Worm (Caenorhabditis elegans): ENCODE results near the gene rhi-1.

Gene rhi-1

ce11 chrX:4548929-4549328, 40.6 kb downstream of the rhi-1 start:
- TF ChIP-seq nhr-43 (tag; optimal IDR thresholded peaks at IDR 0.05; ENCODE audit: poor library complexity, severe bottlenecking) (no peak), elt-2 (tag; optimal IDR thresholded peaks at IDR 0.05) (no peak), ceh-16 (tag; optimal IDR thresholded peaks at IDR 0.05) (no peak), daf-12 (tag; optimal IDR thresholded peaks at IDR 0.05) (no peak), nhr-12 (tag; optimal IDR thresholded peaks at IDR 0.05) (no peak), unc-62 (GFP tag; optimal IDR thresholded peaks at IDR 0.05) (no peak), fkh-10 (GFP tag; optimal IDR thresholded peaks at IDR 0.05) (no peak), hmg-11 (tag; optimal IDR thresholded peaks at IDR 0.05) (no peak), sea-2 (GFP tag; optimal IDR thresholded peaks at IDR 0.05) (no peak), eor-1 (tag; optimal IDR thresholded peaks at IDR 0.05) (no peak), ceh-9 (tag; optimal IDR thresholded peaks at IDR 0.05) (no peak), aly-2 (tag; optimal IDR thresholded peaks at IDR 0.05) (no peak), mml-1 (tag; optimal IDR thresholded peaks at IDR 0.05) (no peak), ztf-11 (tag; optimal IDR thresholded peaks at IDR 0.05) (no peak), snpc-4 (tag; optimal IDR thresholded peaks at IDR 0.05) (no peak), ztf-4 (tag; optimal IDR thresholded peaks at IDR 0.05) (no peak), elt-3 (tag; optimal IDR thresholded peaks at IDR 0.05) (no peak), skn-1 (tag; optimal IDR thresholded peaks at IDR 0.05) (no peak), nhr-77 (tag; optimal IDR thresholded peaks at IDR 0.05) (no peak)

ce11 chrX:4549853-4550596, 41.7 kb downstream of the rhi-1 start, which contains the start of gene C07A12.18:
TSS of gene C07A12.18 (minus strand) at chrX:4549903.
- TF ChIP-seq skn-1 (tag; optimal IDR thresholded peaks at IDR 0.05) (no peak), elt-1 (tag; optimal IDR thresholded peaks at IDR 0.05) (peak; percentile 14)

ce11 chrX:4550987-4551386, 42.7 kb downstream of the rhi-1 start:
- TF ChIP-seq ceh-28 (tag; optimal IDR thresholded peaks at IDR 0.05) (no peak), nhr-23 (tag; optimal IDR thresholded peaks at IDR 0.05) (peak; percentile 70), nhr-25 (tag; optimal IDR thresholded peaks at IDR 0.05) (peak; percentile 59), unc-39 (tag; optimal IDR thresholded peaks at IDR 0.05) (no peak), egl-5 (tag; optimal IDR thresholded peaks at IDR 0.05) (no peak), fkh-10 (GFP tag; optimal IDR thresholded peaks at IDR 0.05) (no peak), lin-39 (tag; optimal IDR thresholded peaks at IDR 0.05) (no peak)

ce11 chrX:4553033-4553432, 44.7 kb downstream of the rhi-1 start:
- TF ChIP-seq elt-1 (tag; optimal IDR thresholded peaks at IDR 0.05): peak; percentile 13
- no peak for TF ChIP-seq nhr-23 (tag; optimal IDR thresholded peaks at IDR 0.05)

- TF ChIP-seq ztf-11 (tag; optimal IDR thresholded peaks at IDR 0.05): no peak
- TF ChIP-seq egl-5 (tag; optimal IDR thresholded peaks at IDR 0.05): no peak
Observed at ce11 chrX:4553491-4553890, 45.2 kb downstream of the rhi-1 start.

- no peak for TF ChIP-seq ama-1 (optimal IDR thresholded peaks at IDR 0.05)
- TF ChIP-seq hmg-11 (tag; optimal IDR thresholded peaks at IDR 0.05): no peak
- no peak for TF ChIP-seq snpc-4 (tag; optimal IDR thresholded peaks at IDR 0.05)
- no peak for TF ChIP-seq jun-1 (tag; optimal IDR thresholded peaks at IDR 0.05)
- no peak for TF ChIP-seq ztf-11 (tag; optimal IDR thresholded peaks at IDR 0.05)
- no peak for TF ChIP-seq nhr-77 (tag; optimal IDR thresholded peaks at IDR 0.05)
- TF ChIP-seq lin-39 (tag; optimal IDR thresholded peaks at IDR 0.05): no peak
- no peak for TF ChIP-seq elt-1 (tag; optimal IDR thresholded peaks at IDR 0.05)
- no peak for TF ChIP-seq daf-12 (tag; optimal IDR thresholded peaks at IDR 0.05)
- no peak for TF ChIP-seq ztf-4 (tag; optimal IDR thresholded peaks at IDR 0.05)
- TF ChIP-seq skn-1 (tag; optimal IDR thresholded peaks at IDR 0.05): no peak
- TF ChIP-seq nhr-237 (tag; optimal IDR thresholded peaks at IDR 0.05): no peak
- TF ChIP-seq sea-2 (GFP tag; optimal IDR thresholded peaks at IDR 0.05): no peak
- TF ChIP-seq elt-2 (tag; optimal IDR thresholded peaks at IDR 0.05): no peak
- TF ChIP-seq zag-1 (tag; optimal IDR thresholded peaks at IDR 0.05): no peak
- TF ChIP-seq nhr-25 (tag; optimal IDR thresholded peaks at IDR 0.05): no peak
- TF ChIP-seq nhr-12 (tag; optimal IDR thresholded peaks at IDR 0.05): no peak
Observed at ce11 chrX:4554385-4554784, 46.1 kb downstream of the rhi-1 start, which contains the start of gene ham-2. TSS of gene ham-2 (plus strand) at chrX:4554685.
